Worm (Caenorhabditis elegans): ENCODE data around the gene F20D6.11.

The F20D6.11 gene

DNA sequence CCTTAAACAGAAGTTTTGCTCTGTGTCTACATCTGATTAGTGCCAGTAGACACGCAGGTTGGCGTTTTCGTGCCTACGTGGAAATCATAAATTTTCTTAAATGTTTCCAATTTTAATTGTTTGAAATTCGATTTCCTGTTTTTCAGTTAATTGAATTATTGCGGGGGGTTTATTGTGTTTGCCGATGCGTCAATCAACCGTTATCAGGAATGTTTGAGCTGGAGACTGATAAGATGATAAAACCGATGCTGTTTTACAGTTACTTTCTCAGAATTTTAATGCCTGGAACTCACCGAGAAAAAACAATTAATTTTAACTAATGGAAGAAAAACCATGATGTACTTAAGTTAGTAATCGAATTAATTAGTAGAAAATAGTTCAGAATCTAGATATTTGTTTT lies 18.2 kb upstream of the F20D6.11 start (continued):
- TF ChIP-seq egl-27 (tag; optimal IDR thresholded peaks at IDR 0.05) (no peak), ZK546.5 (tag; optimal IDR thresholded peaks at IDR 0.05) (no peak), nhr-28 (tag; optimal IDR thresholded peaks at IDR 0.05) (peak; percentile 25), daf-8 (GFP tag; IDR thresholded peaks at IDR 0.05) (no peak), F44E2.7 (GFP tag; IDR thresholded peaks at IDR 0.05) (no peak), lin-1 (GFP tag; IDR thresholded peaks at IDR 0.05) (peak; percentile 53), lir-3 (tag; optimal IDR thresholded peaks at IDR 0.05) (no peak), nhr-6 (tag; optimal IDR thresholded peaks at IDR 0.05) (no peak), nhr-77 (tag; optimal IDR thresholded peaks at IDR 0.05) (no peak), Y105C5A.15 (GFP tag; IDR thresholded peaks at IDR 0.05) (no peak), dmd-6 (GFP tag; IDR thresholded peaks at IDR 0.05) (peak; percentile 81), sdz-12 (GFP tag; optimal IDR thresholded peaks at IDR 0.05) (no peak), nhr-41 (GFP tag; IDR thresholded peaks at IDR 0.05) (no peak)

- no peak for TF ChIP-seq sdz-12 (GFP tag; optimal IDR thresholded peaks at IDR 0.05)
- peak in 1 of 2 experiments; percentile 48 for TF ChIP-seq unc-62 (GFP tag; optimal IDR thresholded peaks at IDR 0.05 in 1 of 2)
- no peak for TF ChIP-seq unc-62 (tag; optimal IDR thresholded peaks at IDR 0.05)
- peak; percentile 5 for TF ChIP-seq rbr-2 (tag; optimal IDR thresholded peaks at IDR 0.05)
- TF ChIP-seq jun-1 (tag; optimal IDR thresholded peaks at IDR 0.05): no peak
- TF ChIP-seq mep-1 (tag; optimal IDR thresholded peaks at IDR 0.05): peak; percentile 12
- TF ChIP-seq nhr-42 (GFP tag; IDR thresholded peaks at IDR 0.05): no peak
- no peak for TF ChIP-seq unc-39 (tag; optimal IDR thresholded peaks at IDR 0.05)
- no peak for TF ChIP-seq nhr-111 (GFP tag; optimal IDR thresholded peaks at IDR 0.05)
- 0 out of 2 replicates have a peak, but pooled peaks have one; percentile 7 for TF ChIP-seq lin-38 (GFP tag; IDR thresholded peaks at IDR 0.05)
- no peak for TF ChIP-seq hmg-1.1 (GFP tag; IDR thresholded peaks at IDR 0.05)
- TF ChIP-seq aha-1 (tag): peak; percentile 68
- TF ChIP-seq mes-2 (tag; optimal IDR thresholded peaks at IDR 0.05; ENCODE audit: poor library complexity, severe bottlenecking): peak; percentile 32
- TF ChIP-seq ZK337.2 (GFP tag; IDR thresholded peaks at IDR 0.05): no peak
These were observed 16.3 kb upstream of the F20D6.11 start for ce11 chrV:8215158-8215557.

ce11 chrV:8213868-8214267 lies 15.0 kb upstream of the F20D6.11 start, which contains the start of gene K07C11.7:
Gene K07C11.7, minus strand, starts transcription at chrV:8213968.
- TF ChIP-seq dmd-8 (GFP tag; IDR thresholded peaks at IDR 0.05): no peak
- no peak for TF ChIP-seq lir-3 (tag; optimal IDR thresholded peaks at IDR 0.05)
- TF ChIP-seq nhr-76 (tag; optimal IDR thresholded peaks at IDR 0.05): no peak
- no peak for TF ChIP-seq dve-1 (tag; optimal IDR thresholded peaks at IDR 0.05; ENCODE audit: insufficient read depth)
- TF ChIP-seq Y48G9A.11 (GFP tag; IDR thresholded peaks at IDR 0.05): no peak

- no peak for TF ChIP-seq Y105C5A.15 (GFP tag; IDR thresholded peaks at IDR 0.05)
- no peak for TF ChIP-seq sdz-12 (GFP tag; optimal IDR thresholded peaks at IDR 0.05)
- TF ChIP-seq lin-1 (GFP tag; IDR thresholded peaks at IDR 0.05): no peak
- no peak for TF ChIP-seq hif-1 (tag; optimal IDR thresholded peaks at IDR 0.05)
- TF ChIP-seq php-3 (GFP tag; IDR thresholded peaks at IDR 0.05): no peak
- TF ChIP-seq Y75B8A.6 (GFP tag; IDR thresholded peaks at IDR 0.05): no peak
- TF ChIP-seq lin-29 (GFP tag; IDR thresholded peaks at IDR 0.05): no peak
- TF ChIP-seq madf-5 (GFP tag; IDR thresholded peaks at IDR 0.05): no peak
- TF ChIP-seq nhr-77 (tag; optimal IDR thresholded peaks at IDR 0.05): no peak
- no peak for TF ChIP-seq gei-8 (GFP tag; optimal IDR thresholded peaks at IDR 0.05)
- TF ChIP-seq nhr-111 (GFP tag; optimal IDR thresholded peaks at IDR 0.05): no peak
- TF ChIP-seq ztf-7 (tag; optimal IDR thresholded peaks at IDR 0.05): no peak
- no peak for TF ChIP-seq zip-2 (tag; optimal IDR thresholded peaks at IDR 0.05)
- TF ChIP-seq mes-2 (tag; optimal IDR thresholded peaks at IDR 0.05; ENCODE audit: poor library complexity, severe bottlenecking): no peak
- no peak for TF ChIP-seq nhr-42 (GFP tag; IDR thresholded peaks at IDR 0.05)
- no peak for TF ChIP-seq egl-27 (tag; optimal IDR thresholded peaks at IDR 0.05)
- no peak for TF ChIP-seq aha-1 (tag)
- no peak for TF ChIP-seq ctbp-1 (GFP tag; IDR thresholded peaks at IDR 0.05)
- peak; percentile 55 for TF ChIP-seq hlh-11 (tag; optimal IDR thresholded peaks at IDR 0.05)
- no peak for TF ChIP-seq hmg-1.1 (GFP tag; IDR thresholded peaks at IDR 0.05)
- no peak for TF ChIP-seq tag-97 (GFP tag; IDR thresholded peaks at IDR 0.05)
- no peak for TF ChIP-seq F49E8.2 (tag; optimal IDR thresholded peaks at IDR 0.05; ENCODE audit: borderline replicate concordance)
- no peak for TF ChIP-seq zfp-3 (GFP tag; conservative IDR thresholded peaks at IDR 0.05)
- peak; percentile 59 for TF ChIP-seq dmd-6 (GFP tag; IDR thresholded peaks at IDR 0.05)
- TF ChIP-seq dpl-1 (GFP tag; optimal IDR thresholded peaks at IDR 0.05): no peak
- TF ChIP-seq jun-1 (tag; optimal IDR thresholded peaks at IDR 0.05): no peak
- no peak for TF ChIP-seq nhr-6 (tag; optimal IDR thresholded peaks at IDR 0.05)
- TF ChIP-seq zag-1 (tag; optimal IDR thresholded peaks at IDR 0.05): no peak
- TF ChIP-seq F26F4.8 (GFP tag; conservative IDR thresholded peaks at IDR 0.05): no peak
These were observed 13.9 kb upstream of the F20D6.11 start for ce11 chrV:8212816-8213215.

Measured in whole organism, L4 larva.